Fruit fly (Drosophila melanogaster) whole organism, embryonic: ENCODE measurements around the gene retm.

Source experiments
- Adf1 ChIP-seq: fragments of 200-800 bp; sonication (Bioruptor generic); IDR thresholded peaks from 2 replicates; pipeline ENCODE4 v1.3.6; 2022; ENCODE audit warnings: missing biosample characterization, missing genetic modification characterization
- BtbVII ChIP-seq: fragments of 200-800 bp; sonication (Bioruptor generic); optimal IDR thresholded peaks from 3 replicates; lab custom pipeline; 2017; ENCODE audit warnings: missing biosample characterization, mild to moderate bottlenecking, missing genetic modification characterization
- C15 ChIP-seq: fragments of 200-800 bp; sonication (Bioruptor generic); IDR thresholded peaks from 3 replicates; pipeline ENCODE4 v1.3.6; 2022; ENCODE audit warnings: missing biosample characterization, missing genetic modification characterization
- CG10209 ChIP-seq: fragments of 200-800 bp; sonication (Bioruptor generic); optimal IDR thresholded peaks from 3 replicates; lab custom pipeline; 2017; ENCODE audit warnings: missing biosample characterization, mild to moderate bottlenecking, missing genetic modification characterization, missing genetic modification reagents
- CG10267 ChIP-seq: fragments of 200-800 bp; sonication (Bioruptor generic); optimal IDR thresholded peaks from 2 replicates; lab custom pipeline; 2018; ENCODE audit warnings: missing biosample characterization, mild to moderate bottlenecking, missing genetic modification characterization, moderate library complexity
- CG11085 ChIP-seq: fragments of 200-800 bp; sonication (Bioruptor generic); IDR thresholded peaks from 2 replicates; pipeline ENCODE4 v1.3.6; 2022; ENCODE audit warnings: missing biosample characterization, missing genetic modification characterization
- CG12071 ChIP-seq: fragments of 200-800 bp; sonication (Bioruptor generic); optimal IDR thresholded peaks from 3 replicates; lab custom pipeline; 2018; ENCODE audit warnings: missing biosample characterization, mild to moderate bottlenecking, missing genetic modification characterization
- CG12104 ChIP-seq: fragments of 200-800 bp; sonication (Bioruptor generic); optimal IDR thresholded peaks from 3 replicates; lab custom pipeline; 2016; ENCODE audit warnings: missing biosample characterization, missing genetic modification characterization
- CG13287 ChIP-seq: fragments of 200-800 bp; sonication (Bioruptor generic); IDR thresholded peaks from 2 replicates; pipeline ENCODE4 v1.3.6; 2022; ENCODE audit warnings: missing biosample characterization, missing genetic modification characterization; ENCODE audit not compliant: partially characterized antibody
- CG14050 ChIP-seq: fragments of 200-800 bp; sonication (Bioruptor generic); IDR thresholded peaks from 3 replicates; pipeline ENCODE4 v1.3.6; 2022; ENCODE audit warnings: missing biosample characterization, missing genetic modification characterization
- CG15269 ChIP-seq: fragments of 200-800 bp; sonication (Bioruptor generic); optimal IDR thresholded peaks from 2 replicates; lab custom pipeline; 2018; ENCODE audit warnings: missing biosample characterization, mild to moderate bottlenecking, missing genetic modification characterization, moderate library complexity
- CG1529 ChIP-seq: fragments of 200-800 bp; sonication (Bioruptor generic); optimal IDR thresholded peaks from 3 replicates; lab custom pipeline; 2018; ENCODE audit warnings: missing biosample characterization, missing genetic modification characterization
- CG15696 ChIP-seq: fragments of 200-800 bp; sonication (Bioruptor generic); optimal IDR thresholded peaks from 2 replicates; lab custom pipeline; 2019; ENCODE audit warnings: missing biosample characterization, mild to moderate bottlenecking, missing genetic modification characterization, moderate library complexity
- CG3281 ChIP-seq: fragments of 200-800 bp; sonication (Bioruptor generic); optimal IDR thresholded peaks from 3 replicates; lab custom pipeline; 2017; ENCODE audit warnings: missing biosample characterization, mild to moderate bottlenecking, missing genetic modification characterization
- CG3995 ChIP-seq: fragments of 200-800 bp; sonication (Bioruptor generic); optimal IDR thresholded peaks from 3 replicates; lab custom pipeline; 2016; ENCODE audit warnings: missing biosample characterization, missing genetic modification characterization
- CG5245 ChIP-seq: fragments of 200-800 bp; sonication (Bioruptor generic); optimal IDR thresholded peaks from 3 replicates; lab custom pipeline; 2016; ENCODE audit warnings: missing biosample characterization, missing genetic modification characterization
- CG7745 ChIP-seq: fragments of 200-800 bp; sonication (Bioruptor generic); optimal IDR thresholded peaks from 2 replicates; lab custom pipeline; 2018; ENCODE audit warnings: missing biosample characterization, mild to moderate bottlenecking, missing genetic modification characterization, moderate library complexity
- CG7928 ChIP-seq: fragments of 200-800 bp; sonication (Bioruptor generic); optimal IDR thresholded peaks from 2 replicates; lab custom pipeline; 2017; ENCODE audit warnings: missing biosample characterization, mild to moderate bottlenecking, missing genetic modification characterization
- CG7963 ChIP-seq: fragments of 200-800 bp; sonication (Bioruptor generic); IDR thresholded peaks from 3 replicates; pipeline ENCODE4 v1.3.6; 2022; ENCODE audit warnings: missing biosample characterization, missing genetic modification characterization; ENCODE audit not compliant: partially characterized antibody
- CG8765 ChIP-seq: fragments of 200-800 bp; sonication (Bioruptor generic); IDR thresholded peaks from 2 replicates; pipeline ENCODE4 v1.3.6; 2022; ENCODE audit warnings: missing biosample characterization, missing genetic modification characterization
- CG9437 ChIP-seq: fragments of 200-800 bp; sonication (Bioruptor generic); optimal IDR thresholded peaks from 2 replicates; lab custom pipeline; 2018; ENCODE audit warnings: missing biosample characterization, mild to moderate bottlenecking, missing genetic modification characterization
- Doc3 ChIP-seq: fragments of 200-800 bp; sonication (Bioruptor generic); IDR thresholded peaks from 3 replicates; pipeline ENCODE4 v1.3.6; 2022; ENCODE audit warnings: missing biosample characterization, missing genetic modification characterization; ENCODE audit not compliant: partially characterized antibody
- Eip74EF ChIP-seq, 2 experiments: fragments of 200-800 bp in 1 of 2; fragments of >200 bp in 1 of 2; sonication (Bioruptor generic) in 1 of 2; optimal IDR thresholded peaks; 2 replicates each; lab custom pipeline; 2017 to 2019; ENCODE audit warnings: missing biosample characterization in 2 of 2, missing genetic modification characterization in 2 of 2, mild to moderate bottlenecking in 1 of 2, moderate library complexity in 1 of 2
- Elba2 ChIP-seq: fragments of 200-800 bp; sonication (Bioruptor generic); optimal IDR thresholded peaks from 3 replicates; lab custom pipeline; 2016; ENCODE audit warnings: missing biosample characterization, missing genetic modification characterization
- Ets97D ChIP-seq: fragments of 200-800 bp; sonication (Bioruptor generic); optimal IDR thresholded peaks from 3 replicates; lab custom pipeline; 2016; ENCODE audit warnings: missing biosample characterization, missing genetic modification characterization
- HLH4C ChIP-seq: fragments of 200-800 bp; sonication (Bioruptor generic); IDR thresholded peaks from 3 replicates; pipeline ENCODE4 v1.3.6; 2022; ENCODE audit warnings: missing biosample characterization, missing genetic modification characterization; ENCODE audit not compliant: partially characterized antibody
- Meics ChIP-seq: fragments of 200-800 bp; sonication (Bioruptor generic); optimal IDR thresholded peaks from 2 replicates; lab custom pipeline; 2017; ENCODE audit warnings: missing biosample characterization, mild to moderate bottlenecking, missing genetic modification characterization
- Oaz ChIP-seq: fragments of 200-800 bp; sonication (Bioruptor generic); IDR thresholded peaks from 2 replicates; pipeline ENCODE4 v1.3.6; 2022; ENCODE audit warnings: missing biosample characterization, missing genetic modification characterization
- Oli ChIP-seq: fragments of 200-800 bp; sonication (Bioruptor generic); optimal IDR thresholded peaks from 2 replicates; lab custom pipeline; 2018; ENCODE audit warnings: missing biosample characterization, mild to moderate bottlenecking, missing genetic modification characterization, moderate library complexity
- Sox100B ChIP-seq: fragments of 200-800 bp; sonication (Bioruptor generic); optimal IDR thresholded peaks from 3 replicates; lab custom pipeline; 2018; ENCODE audit warnings: missing biosample characterization, mild to moderate bottlenecking, missing genetic modification characterization
- Trl ChIP-seq, 3 experiments: fragments of >200 bp in 2 of 3; fragments of 200-800 bp in 1 of 3; sonication (Bioruptor generic) in 1 of 3; optimal IDR thresholded peaks; 2 replicates in 1 of 3; 3 replicates in 2 of 3; lab custom pipeline; 2016 to 2017; ENCODE audit warnings: missing biosample characterization in 1 of 3, missing genetic modification characterization in 1 of 3
- bcd ChIP-seq: fragments of 200-800 bp; sonication (Bioruptor generic); optimal IDR thresholded peaks from 2 replicates; lab custom pipeline; 2017; ENCODE audit warnings: missing biosample characterization, mild to moderate bottlenecking, missing genetic modification characterization
- bowl ChIP-seq: fragments of 200-800 bp; sonication (Bioruptor generic); IDR thresholded peaks from 2 replicates; pipeline ENCODE4 v1.3.6; 2022; ENCODE audit warnings: missing biosample characterization, missing genetic modification characterization
- dan ChIP-seq: fragments of 200-800 bp; sonication (Bioruptor generic); IDR thresholded peaks from 2 replicates; pipeline ENCODE4 v1.3.6; 2022; ENCODE audit warnings: missing biosample characterization, missing genetic modification characterization
- fd96Cb ChIP-seq: fragments of 200-800 bp; sonication (Bioruptor generic); optimal IDR thresholded peaks from 2 replicates; lab custom pipeline; 2018; ENCODE audit warnings: missing biosample characterization, mild to moderate bottlenecking, missing genetic modification characterization, moderate library complexity
- hbn ChIP-seq: fragments of 200-800 bp; sonication (Bioruptor generic); IDR thresholded peaks from 2 replicates; pipeline ENCODE4 v1.3.6; 2022; ENCODE audit warnings: missing biosample characterization, missing genetic modification characterization; ENCODE audit not compliant: partially characterized antibody
- luna ChIP-seq: fragments of 200-800 bp; sonication (Bioruptor generic); optimal IDR thresholded peaks from 2 replicates; lab custom pipeline; 2016; ENCODE audit warnings: missing biosample characterization, missing genetic modification characterization
- nerfin-2 ChIP-seq: fragments of 200-800 bp; sonication (Bioruptor generic); IDR thresholded peaks from 2 replicates; pipeline ENCODE4 v1.3.6; 2022; ENCODE audit warnings: missing biosample characterization, missing genetic modification characterization; ENCODE audit not compliant: partially characterized antibody
- org-1 ChIP-seq: fragments of 200-800 bp; sonication (Bioruptor generic); optimal IDR thresholded peaks from 2 replicates; lab custom pipeline; 2017; ENCODE audit warnings: missing biosample characterization, missing genetic modification characterization
- shn ChIP-seq: fragments of 200-800 bp; sonication (Bioruptor generic); optimal IDR thresholded peaks from 3 replicates; lab custom pipeline; 2016; ENCODE audit warnings: missing biosample characterization, missing genetic modification characterization
- sim ChIP-seq: fragments of 200-800 bp; sonication (Bioruptor generic); IDR thresholded peaks from 2 replicates; pipeline ENCODE4 v1.3.6; 2022; ENCODE audit warnings: missing biosample characterization, missing genetic modification characterization
- slbo ChIP-seq: fragments of 200-800 bp; sonication (Bioruptor generic); IDR thresholded peaks from 2 replicates; pipeline ENCODE4 v1.3.6; 2022; ENCODE audit warnings: missing biosample characterization, missing genetic modification characterization
- slou ChIP-seq: fragments of 200-800 bp; sonication (Bioruptor generic); optimal IDR thresholded peaks from 3 replicates; lab custom pipeline; 2016; ENCODE audit warnings: missing biosample characterization, missing genetic modification characterization
- tio ChIP-seq: fragments of 200-800 bp; sonication (Bioruptor generic); optimal IDR thresholded peaks from 2 replicates; lab custom pipeline; 2017; ENCODE audit warnings: missing biosample characterization, missing genetic modification characterization, inconsistent platforms
- tna ChIP-seq: fragments of 200-800 bp; sonication (Bioruptor generic); IDR thresholded peaks from 2 replicates; pipeline ENCODE4 v1.3.6; 2022; ENCODE audit warnings: missing biosample characterization, missing genetic modification characterization; ENCODE audit not compliant: partially characterized antibody
- tx ChIP-seq: fragments of 200-800 bp; sonication (Bioruptor generic); optimal IDR thresholded peaks from 2 replicates; lab custom pipeline; 2016; ENCODE audit warnings: missing biosample characterization, missing genetic modification characterization
- vfl ChIP-seq: fragments of 200-800 bp; sonication (Bioruptor generic); optimal IDR thresholded peaks from 2 replicates; lab custom pipeline; 2016; ENCODE audit warnings: missing biosample characterization, missing genetic modification characterization
- zf30C ChIP-seq: fragments of 200-800 bp; sonication (Bioruptor generic); optimal IDR thresholded peaks from 3 replicates; lab custom pipeline; 2018; ENCODE audit warnings: missing biosample characterization, mild to moderate bottlenecking, missing genetic modification characterization
- zfh1 ChIP-seq: fragments of 200-800 bp; sonication (Bioruptor generic); IDR thresholded peaks from 3 replicates; pipeline ENCODE4 v1.3.6; 2022; ENCODE audit warnings: missing biosample characterization, missing genetic modification characterization
- zfh2 ChIP-seq: fragments of 200-800 bp; sonication (Bioruptor generic); optimal IDR thresholded peaks from 2 replicates; lab custom pipeline; 2016; ENCODE audit warnings: missing biosample characterization, missing genetic modification characterization

The retm gene

dm6 chr2L:6465497-6465896 lies 9.8 kb upstream of the retm start, which contains the start of gene Rchy1 (continued):
- no peak for TF ChIP-seq Trl (optimal IDR thresholded peaks at IDR 0.05; lab: Kevin White, UChicago)
- TF ChIP-seq Trl (GFP tag; optimal IDR thresholded peaks at IDR 0.05; lab: Kevin White, UChicago) = peak; percentile 20
- no peak for TF ChIP-seq CG3995 (GFP tag; lab: Kevin White, UChicago)
- no peak for TF ChIP-seq CG1529 (GFP tag; lab: Kevin White, UChicago)
- TF ChIP-seq dan = no peak
- no peak for TF ChIP-seq HLH4C
- TF ChIP-seq Sox100B (GFP tag; lab: Kevin White, UChicago) = no peak
- no peak for TF ChIP-seq zfh2 (GFP tag; lab: Kevin White, UChicago)
- TF ChIP-seq hbn (GFP tag; lab: Robert Waterston, UW) = no peak
- TF ChIP-seq Oli (tag; lab: Kevin White, UChicago) = no peak
- TF ChIP-seq CG15269 (tag; lab: Kevin White, UChicago) = peak; percentile 33
- TF ChIP-seq slbo = no peak
- TF ChIP-seq zf30C (GFP tag; lab: Kevin White, UChicago) = no peak
- TF ChIP-seq CG11085 = no peak
- TF ChIP-seq CG3281 (GFP tag; lab: Kevin White, UChicago) = peak; percentile 42
- TF ChIP-seq CG12104 (GFP tag; lab: Kevin White, UChicago) = no peak
- no peak for TF ChIP-seq zfh1 (GFP tag; lab: Robert Waterston, UW)
- TF ChIP-seq CG7745 (tag; lab: Kevin White, UChicago) = no peak
- TF ChIP-seq CG9437 = no peak
- TF ChIP-seq CG10267 (tag; lab: Kevin White, UChicago) = no peak
- TF ChIP-seq Oaz (GFP tag; lab: Robert Waterston, UW) = no peak
- no peak for TF ChIP-seq fd96Cb
- peak in 1 of 2 experiments; percentile 54 for TF ChIP-seq Eip74EF (GFP tag; optimal IDR thresholded peaks at IDR 0.05; lab: Kevin White, UChicago)
- TF ChIP-seq nerfin-2 (GFP tag; lab: Robert Waterston, UW) = no peak
- no peak for TF ChIP-seq CG7963
- TF ChIP-seq CG12071 (GFP tag; lab: Kevin White, UChicago) = peak; percentile 44
- TF ChIP-seq vfl (GFP tag; lab: Kevin White, UChicago) = no peak
- no peak for TF ChIP-seq CG15696 (tag; lab: Kevin White, UChicago)
- TF ChIP-seq bcd = peak; percentile 12
- no peak for TF ChIP-seq CG14050
- 0 out of 2 replicates have a peak, but pooled peaks have one; percentile 12 for TF ChIP-seq bowl (GFP tag; lab: Robert Waterston, UW)
- TF ChIP-seq slou (GFP tag; lab: Kevin White, UChicago) = no peak
- no peak; the same call in 1 of the 2 replicates for TF ChIP-seq tna (GFP tag; lab: Robert Waterston, UW)
- no peak for TF ChIP-seq C15
- TF ChIP-seq Ets97D (GFP tag; lab: Kevin White, UChicago) = peak; percentile 73
- no peak for TF ChIP-seq BtbVII (GFP tag; lab: Kevin White, UChicago)
- TF ChIP-seq Doc3 = no peak
- TF ChIP-seq CG13287 (GFP tag; lab: Robert Waterston, UW) = peak; percentile 36; the same call in 1 of the 2 replicates
- no peak for TF ChIP-seq Elba2
- peak; percentile 46 for TF ChIP-seq Meics (GFP tag; lab: Kevin White, UChicago)
- no peak for TF ChIP-seq sim (GFP tag; lab: Robert Waterston, UW)
- no peak for TF ChIP-seq tx (GFP tag; lab: Kevin White, UChicago)
- no peak for TF ChIP-seq CG8765 (GFP tag; lab: Robert Waterston, UW)
- no peak for TF ChIP-seq CG5245
- TF ChIP-seq CG7928 (GFP tag; lab: Kevin White, UChicago) = no peak
- no peak for TF ChIP-seq tio (GFP tag; lab: Kevin White, UChicago)
- no peak for TF ChIP-seq org-1
- no peak for TF ChIP-seq shn (GFP tag; lab: Kevin White, UChicago)
- no peak for TF ChIP-seq CG10209 (GFP tag; lab: Kevin White, UChicago)
- TF ChIP-seq luna (GFP tag; lab: Kevin White, UChicago) = no peak
- peak; percentile 14; the same call in 1 of the 2 replicates for TF ChIP-seq Adf1
